Worm (Caenorhabditis elegans) whole organism, early embryonic: ENCODE data around the gene F21C10.11.

Experiments used
- B0310.2 ChIP-seq: sonication (generic microtip); optimal IDR thresholded peaks from 2 replicates; lab custom pipeline; 2016; ENCODE audit warnings: mild to moderate bottlenecking, missing genetic modification characterization, missing compliant biosample characterization
- F13C5.2 ChIP-seq: sonication (generic microtip); optimal IDR thresholded peaks from 2 replicates; lab custom pipeline; 2017; ENCODE audit warnings: mild to moderate bottlenecking, missing genetic modification characterization, inconsistent platforms, missing compliant biosample characterization
- ama-1 ChIP-seq: fragments of 150-350 bp; optimal IDR thresholded peaks from 2 replicates; lab custom pipeline; 2014
- ceh-13 ChIP-seq: fragments of 200-800 bp; sonication (Bioruptor generic); optimal IDR thresholded peaks from 2 replicates; lab custom pipeline; 2018; ENCODE audit warnings: mild to moderate bottlenecking, missing genetic modification characterization, missing compliant biosample characterization
- ceh-36 ChIP-seq: sonication (generic microtip); optimal IDR thresholded peaks from 2 replicates; lab custom pipeline; 2016; ENCODE audit warnings: missing genetic modification characterization, inconsistent platforms, missing compliant biosample characterization
- ets-7 ChIP-seq: sonication (generic microtip); optimal IDR thresholded peaks from 2 replicates; lab custom pipeline; 2016; ENCODE audit warnings: missing genotype, missing genetic modification characterization, missing compliant biosample characterization
- flt-1 ChIP-seq: fragments of 200-800 bp; sonication (Bioruptor generic); IDR thresholded peaks from 2 replicates; pipeline ENCODE4 v1.3.6; 2022; ENCODE audit warnings: missing genetic modification characterization, missing compliant biosample characterization
- hmbx-1 ChIP-seq: sonication (generic microtip); optimal IDR thresholded peaks from 2 replicates; lab custom pipeline; 2016; ENCODE audit warnings: mild to moderate bottlenecking, missing genetic modification characterization, missing compliant biosample characterization
- hmg-4 ChIP-seq: fragments of 200-800 bp; sonication (Bioruptor generic); optimal IDR thresholded peaks from 2 replicates; lab custom pipeline; 2018; ENCODE audit warnings: mild to moderate bottlenecking, missing genetic modification characterization, missing compliant biosample characterization
- hnd-1 ChIP-seq: sonication (generic microtip); optimal IDR thresholded peaks from 2 replicates; lab custom pipeline; 2016; ENCODE audit warnings: missing genetic modification characterization, missing compliant biosample characterization
- pes-1 ChIP-seq: fragments of 200-800 bp; sonication (Bioruptor generic); IDR thresholded peaks from 2 replicates; pipeline ENCODE4 v1.3.6; 2022; ENCODE audit warnings: missing genetic modification reagents, missing genetic modification characterization, missing compliant biosample characterization
- scrt-1 ChIP-seq: fragments of 200-800 bp; sonication (Bioruptor generic); IDR thresholded peaks from 2 replicates; pipeline ENCODE4 v1.3.6; 2022; ENCODE audit warnings: missing genetic modification characterization, missing compliant biosample characterization
- sea-1 ChIP-seq: fragments of 200-800 bp; sonication (Bioruptor generic); conservative IDR thresholded peaks from 2 replicates; pipeline ENCODE4 v1.3.6; 2022; ENCODE audit warnings: missing genetic modification characterization, missing compliant biosample characterization
- tbx-11 ChIP-seq: fragments of 200-800 bp; sonication (Bioruptor generic); IDR thresholded peaks from 2 replicates; pipeline ENCODE4 v1.3.6; 2022; ENCODE audit warnings: missing genetic modification characterization, missing compliant biosample characterization

ce11 chrV:9111957-9112356, 11.3 kb upstream of the F21C10.11 start:
- TF ChIP-seq ceh-36 (tag; lab: Kevin White, UChicago): no peak
- no peak for TF ChIP-seq ama-1 (lab: Kevin White, UChicago)
- no peak for TF ChIP-seq hnd-1 (tag; lab: Kevin White, UChicago)
- TF ChIP-seq ceh-13: no peak
- TF ChIP-seq hmbx-1 (tag; lab: Kevin White, UChicago): no peak
- no peak for TF ChIP-seq hmg-4 (GFP tag; lab: Kevin White, UChicago)
- no peak for TF ChIP-seq sea-1 (GFP tag; lab: Robert Waterston, UW)
- no peak for TF ChIP-seq flt-1 (GFP tag; lab: Robert Waterston, UW)
- TF ChIP-seq B0310.2: no peak
- TF ChIP-seq tbx-11 (GFP tag; lab: Robert Waterston, UW): no peak
- TF ChIP-seq pes-1 (GFP tag; lab: Robert Waterston, UW): no peak
- TF ChIP-seq F13C5.2 (tag; lab: Kevin White, UChicago): no peak
- TF ChIP-seq scrt-1 (GFP tag; lab: Robert Waterston, UW): no peak
- no peak for TF ChIP-seq ets-7 (tag; lab: Kevin White, UChicago)
